Fruit fly (Drosophila melanogaster): ENCODE results near the gene Ubx.

- TF ChIP-seq gce (GFP tag; IDR thresholded peaks at IDR 0.05) (no peak), Fer3 (tag; optimal IDR thresholded peaks at IDR 0.05) (no peak), Vsx1 (GFP tag; optimal IDR thresholded peaks at IDR 0.05) (no peak), CG3847 (GFP tag; IDR thresholded peaks at IDR 0.05) (no peak), CG30403 (GFP tag; optimal IDR thresholded peaks at IDR 0.05) (no peak), CG4360 (GFP tag; IDR thresholded peaks at IDR 0.05) (no peak), CG17328 (GFP tag; IDR thresholded peaks at IDR 0.05) (no peak), ERR (GFP tag; optimal IDR thresholded peaks at IDR 0.05) (no peak), Sox102F (GFP tag; optimal IDR thresholded peaks at IDR 0.05) (no peak), Dp (GFP tag; optimal IDR thresholded peaks at IDR 0.05) (no peak), disco-r (GFP tag; optimal IDR thresholded peaks at IDR 0.05) (no peak), psq (GFP tag; optimal IDR thresholded peaks at IDR 0.05) (no peak), Dbx (GFP tag; IDR thresholded peaks at IDR 0.05) (no peak)
Observed at dm6 chr3R:16745150-16745549, 10.9 kb upstream of the Ubx start.

Measured in whole organism, embryonic.